Worm (Caenorhabditis elegans) whole organism, late embryonic: ENCODE data around the gene sec-61.B.

ENCODE experiments used
- F13H6.1 ChIP-seq: sonication (generic microtip); optimal IDR thresholded peaks from 2 replicates; lab custom pipeline; 2016; ENCODE audit warnings: missing genetic modification characterization, missing compliant biosample characterization
- Y22D7AL.16 ChIP-seq: sonication (generic microtip); optimal IDR thresholded peaks from 2 replicates; lab custom pipeline; 2016; ENCODE audit warnings: missing genetic modification characterization, missing compliant biosample characterization
- ahr-1 ChIP-seq: sonication (generic microtip); optimal IDR thresholded peaks from 2 replicates; lab custom pipeline; 2016; ENCODE audit warnings: missing genetic modification characterization, missing compliant biosample characterization
- ama-1 ChIP-seq: fragments of 150-350 bp; optimal IDR thresholded peaks from 2 replicates; lab custom pipeline; 2014
- ceh-14 ChIP-seq: sonication (generic microtip); optimal IDR thresholded peaks from 2 replicates; lab custom pipeline; 2016; ENCODE audit warnings: missing genotype, missing genetic modification characterization, missing compliant biosample characterization
- ceh-18 ChIP-seq: sonication (generic microtip); optimal IDR thresholded peaks from 2 replicates; lab custom pipeline; 2016; ENCODE audit warnings: missing genetic modification characterization, missing compliant biosample characterization
- ceh-19 ChIP-seq: fragments of 200-800 bp; sonication (Bioruptor generic); optimal IDR thresholded peaks from 2 replicates; lab custom pipeline; 2018; ENCODE audit warnings: mild to moderate bottlenecking, missing genetic modification characterization, missing compliant biosample characterization
- ceh-31 ChIP-seq: sonication (generic microtip); optimal IDR thresholded peaks from 2 replicates; lab custom pipeline; 2016; ENCODE audit warnings: missing genetic modification characterization, missing compliant biosample characterization
- ceh-45 ChIP-seq: fragments of 200-800 bp; sonication (Bioruptor generic); IDR thresholded peaks from 2 replicates; pipeline ENCODE4 v1.3.6; 2022; ENCODE audit warnings: missing genetic modification reagents, missing genetic modification characterization, missing compliant biosample characterization
- ceh-48 ChIP-seq: sonication (generic microtip); optimal IDR thresholded peaks from 2 replicates; lab custom pipeline; 2016; ENCODE audit warnings: missing genetic modification characterization, inconsistent platforms, missing compliant biosample characterization
- ceh-6 ChIP-seq: fragments of 200-800 bp; sonication (Bioruptor generic); optimal IDR thresholded peaks from 2 replicates; lab custom pipeline; 2018; ENCODE audit warnings: mild to moderate bottlenecking, missing genetic modification characterization, missing compliant biosample characterization
- ceh-9 ChIP-seq: sonication (generic microtip); optimal IDR thresholded peaks from 2 replicates; lab custom pipeline; 2016; ENCODE audit warnings: mild to moderate bottlenecking, missing genetic modification characterization, inconsistent platforms, missing compliant biosample characterization
- che-1 ChIP-seq: sonication (generic microtip); optimal IDR thresholded peaks from 2 replicates; lab custom pipeline; 2016; ENCODE audit warnings: mild to moderate bottlenecking, missing genetic modification characterization, missing compliant biosample characterization
- dmd-4 ChIP-seq: sonication (generic microtip); optimal IDR thresholded peaks from 2 replicates; lab custom pipeline; 2016; ENCODE audit warnings: borderline replicate concordance, missing genetic modification characterization, missing compliant biosample characterization
- dve-1 ChIP-seq: sonication (generic microtip); optimal IDR thresholded peaks from 2 replicates; lab custom pipeline; 2017; ENCODE audit warnings: antibody characterized with exemption, mild to moderate bottlenecking, missing genetic modification characterization, missing compliant biosample characterization
- elt-2 ChIP-seq: sonication (generic microtip); optimal IDR thresholded peaks from 2 replicates; lab custom pipeline; 2016; ENCODE audit warnings: missing genetic modification reagents, missing genetic modification characterization, missing compliant biosample characterization
- elt-4 ChIP-seq: sonication (generic microtip); optimal IDR thresholded peaks from 2 replicates; lab custom pipeline; 2016; ENCODE audit warnings: missing genetic modification characterization, missing compliant biosample characterization
- eyg-1 ChIP-seq: sonication (generic microtip); optimal IDR thresholded peaks from 2 replicates; lab custom pipeline; 2016; ENCODE audit warnings: missing genotype, missing genetic modification characterization, missing compliant biosample characterization
- fkh-6 ChIP-seq: sonication (generic microtip); optimal IDR thresholded peaks from 2 replicates; lab custom pipeline; 2016; ENCODE audit warnings: missing genetic modification characterization, missing compliant biosample characterization
- hlh-30 ChIP-seq: sonication (generic microtip); optimal IDR thresholded peaks from 2 replicates; lab custom pipeline; 2017; ENCODE audit warnings: antibody characterized with exemption, missing genetic modification characterization, missing compliant biosample characterization; ENCODE audit not compliant: insufficient read depth
- hlh-6 ChIP-seq: sonication (generic microtip); optimal IDR thresholded peaks from 2 replicates; lab custom pipeline; 2016; ENCODE audit warnings: missing genotype, missing genetic modification characterization, missing compliant biosample characterization
- hlh-8 ChIP-seq: sonication (generic microtip); optimal IDR thresholded peaks from 2 replicates; lab custom pipeline; 2016; ENCODE audit warnings: missing genotype, missing genetic modification characterization, missing compliant biosample characterization
- madf-2 ChIP-seq: sonication (generic microtip); optimal IDR thresholded peaks from 2 replicates; lab custom pipeline; 2017; ENCODE audit warnings: missing genetic modification characterization, missing compliant biosample characterization
- mec-3 ChIP-seq: sonication (generic microtip); optimal IDR thresholded peaks from 2 replicates; lab custom pipeline; 2016; ENCODE audit warnings: borderline replicate concordance, missing genetic modification characterization, missing compliant biosample characterization
- nfya-1 ChIP-seq: sonication (generic microtip); optimal IDR thresholded peaks from 2 replicates; lab custom pipeline; 2017; ENCODE audit warnings: missing genetic modification characterization, mild to moderate bottlenecking, missing compliant biosample characterization, antibody characterized with exemption, moderate library complexity
- nhr-232 ChIP-seq: sonication (generic microtip); optimal IDR thresholded peaks from 2 replicates; lab custom pipeline; 2016; ENCODE audit warnings: missing genetic modification characterization, missing compliant biosample characterization
- npax-4 ChIP-seq: sonication (generic microtip); optimal IDR thresholded peaks from 2 replicates; lab custom pipeline; 2016; ENCODE audit warnings: missing genetic modification characterization, missing compliant biosample characterization
- pat-9 ChIP-seq: fragments of 200-800 bp; sonication (Bioruptor generic); optimal IDR thresholded peaks from 2 replicates; lab custom pipeline; 2018; ENCODE audit warnings: mild to moderate bottlenecking, missing genetic modification characterization, moderate library complexity, missing compliant biosample characterization
- pax-1 ChIP-seq: fragments of 150-350 bp; optimal IDR thresholded peaks from 2 replicates; lab custom pipeline; 2014; ENCODE audit warnings: missing biosample characterization, missing genetic modification characterization
- pha-2 ChIP-seq: sonication (generic microtip); optimal IDR thresholded peaks from 2 replicates; lab custom pipeline; 2017; ENCODE audit warnings: mild to moderate bottlenecking, missing genetic modification characterization, missing compliant biosample characterization
- pha-4 ChIP-seq: fragments of 150-350 bp; optimal IDR thresholded peaks from 2 replicates; lab custom pipeline; 2018; ENCODE audit warnings: missing biosample characterization, missing genetic modification reagents, missing genetic modification characterization
- pqm-1 ChIP-seq: sonication (generic microtip); optimal IDR thresholded peaks from 2 replicates; lab custom pipeline; 2016; ENCODE audit warnings: missing genetic modification characterization, missing compliant biosample characterization
- pros-1 ChIP-seq: fragments of 150-350 bp; optimal IDR thresholded peaks from 2 replicates; lab custom pipeline; 2014; ENCODE audit warnings: missing biosample characterization, missing genetic modification reagents, missing genetic modification characterization
- rnt-1 ChIP-seq: sonication (generic microtip); optimal IDR thresholded peaks from 2 replicates; lab custom pipeline; 2016; ENCODE audit warnings: missing genetic modification characterization, missing compliant biosample characterization
- sdc-2 ChIP-seq: sonication (generic microtip); optimal IDR thresholded peaks from 2 replicates; lab custom pipeline; 2016; ENCODE audit warnings: missing genotype, missing genetic modification characterization, missing compliant biosample characterization
- sox-2 ChIP-seq: fragments of 200-800 bp; sonication (Bioruptor generic); IDR thresholded peaks from 2 replicates; pipeline ENCODE4 v1.3.6; 2022; ENCODE audit warnings: missing genetic modification reagents, missing genetic modification characterization, missing compliant biosample characterization
- sox-4 ChIP-seq: sonication (generic microtip); optimal IDR thresholded peaks from 2 replicates; lab custom pipeline; 2017; ENCODE audit warnings: mild to moderate bottlenecking, missing genetic modification characterization, inconsistent platforms, missing compliant biosample characterization
- syd-9 ChIP-seq: sonication (generic microtip); optimal IDR thresholded peaks from 2 replicates; lab custom pipeline; 2016; ENCODE audit warnings: mild to moderate bottlenecking, missing genetic modification characterization, moderate library complexity, missing compliant biosample characterization
- tbx-2 ChIP-seq: sonication (generic microtip); optimal IDR thresholded peaks from 2 replicates; lab custom pipeline; 2016; ENCODE audit warnings: missing genetic modification characterization, missing compliant biosample characterization
- tbx-7 ChIP-seq: sonication (generic microtip); optimal IDR thresholded peaks from 2 replicates; lab custom pipeline; 2016; ENCODE audit warnings: missing genotype, missing genetic modification characterization, missing compliant biosample characterization
- unc-3 ChIP-seq, 2 experiments: fragments of 200-800 bp in 1 of 2; sonication (Bioruptor generic) in 1 of 2; sonication (generic microtip) in 1 of 2; conservative IDR thresholded peaks in 1 of 2; optimal IDR thresholded peaks in 1 of 2; 2 replicates each; pipeline versions ENCODE4 v1.3.6 to Lab custom; 2016 to 2022; ENCODE audit warnings: missing compliant biosample characterization in 2 of 2, missing genetic modification characterization in 2 of 2, missing genetic modification reagents in 1 of 2
- unc-42 ChIP-seq: sonication (generic microtip); optimal IDR thresholded peaks from 2 replicates; lab custom pipeline; 2016; ENCODE audit warnings: missing genotype, missing genetic modification characterization, missing compliant biosample characterization
- unc-55 ChIP-seq: sonication (generic microtip); optimal IDR thresholded peaks from 2 replicates; lab custom pipeline; 2017; ENCODE audit warnings: missing biosample characterization, missing genetic modification reagents, missing genetic modification characterization
- unc-86 ChIP-seq: sonication (generic microtip); optimal IDR thresholded peaks from 2 replicates; lab custom pipeline; 2016; ENCODE audit warnings: missing genetic modification characterization, missing compliant biosample characterization

sec-61.B gene

DNA sequence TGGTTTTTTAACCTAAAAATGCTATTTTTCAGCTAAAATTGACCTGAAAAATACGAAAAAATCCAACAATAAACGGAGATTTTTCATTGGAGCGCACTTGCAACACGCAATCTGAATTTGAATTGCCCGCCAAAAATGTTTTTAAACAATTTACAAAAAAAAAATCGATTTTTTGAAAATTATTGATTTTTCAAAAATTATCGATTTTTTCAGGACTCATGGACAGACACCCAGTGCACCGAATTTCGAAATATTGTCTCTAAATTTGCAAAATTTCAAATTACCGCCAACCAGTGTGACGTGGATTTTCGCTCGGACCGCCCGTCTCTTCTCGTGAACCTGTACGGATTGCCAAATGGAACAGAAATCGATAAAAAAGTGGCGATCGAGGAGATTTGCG, 3.3 kb upstream of the sec-61.B start:
- TF ChIP-seq ceh-48 (tag; lab: Kevin White, UChicago) = peak; percentile 47
- TF ChIP-seq ceh-45 (GFP tag; lab: Robert Waterston, UW) = no peak

DNA sequence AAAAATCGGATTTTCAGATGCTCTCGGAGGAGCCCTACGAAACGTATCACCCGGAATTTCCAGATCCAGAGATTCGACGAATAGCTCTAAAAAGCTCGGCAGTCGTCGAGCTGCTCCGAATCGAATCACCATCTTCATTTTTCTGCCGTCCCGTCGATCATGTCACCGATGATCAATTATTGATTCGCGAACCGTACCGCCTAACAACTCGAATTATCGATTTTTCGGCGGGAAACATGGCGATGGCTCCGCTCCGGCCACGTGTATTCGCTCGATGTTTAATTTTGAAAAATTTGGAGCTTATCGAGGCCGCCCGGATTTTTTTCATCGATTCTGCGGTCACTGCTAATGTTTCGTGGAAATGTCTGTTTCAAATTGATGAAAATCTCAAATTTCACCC, 2.3 kb upstream of the sec-61.B start, which contains the start of gene eri-5:
eri-5 (plus strand) TSS at position 18 of the 400 bp plus-strand sequence.
- TF ChIP-seq pha-4 (no peak), nfya-1 (tag; lab: Kevin White, UChicago) (no peak)
- TF ChIP-seq, all 69 proteins: peak for 0

DNA sequence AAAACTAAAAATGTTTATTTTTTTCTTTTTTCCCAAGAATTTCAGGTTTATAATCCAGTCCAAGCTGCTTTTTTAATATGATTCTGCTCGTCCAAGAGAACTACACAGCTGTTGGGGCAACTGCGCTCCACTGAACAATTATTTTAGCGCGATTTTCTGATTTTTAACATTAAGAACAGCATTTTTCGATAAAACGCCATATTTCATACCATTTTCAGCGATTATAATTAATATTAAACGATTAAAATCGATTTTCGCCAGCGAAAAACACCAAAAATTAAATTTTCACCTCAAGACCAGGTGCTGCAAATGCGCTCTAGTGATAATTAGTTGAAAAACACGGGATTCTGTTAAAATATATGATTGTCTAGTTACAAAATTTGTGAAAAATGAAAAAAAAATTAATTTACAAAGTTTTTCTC, 1.8 kb upstream of the sec-61.B start:
- TF ChIP-seq tbx-2 (no peak), pros-1 (tag; lab: Kevin White, UChicago) (no peak), che-1 (tag; lab: Kevin White, UChicago) (no peak), nfya-1 (tag; lab: Kevin White, UChicago) (peak; percentile 6)
- TF ChIP-seq, all 69 proteins: peak for 1

DNA sequence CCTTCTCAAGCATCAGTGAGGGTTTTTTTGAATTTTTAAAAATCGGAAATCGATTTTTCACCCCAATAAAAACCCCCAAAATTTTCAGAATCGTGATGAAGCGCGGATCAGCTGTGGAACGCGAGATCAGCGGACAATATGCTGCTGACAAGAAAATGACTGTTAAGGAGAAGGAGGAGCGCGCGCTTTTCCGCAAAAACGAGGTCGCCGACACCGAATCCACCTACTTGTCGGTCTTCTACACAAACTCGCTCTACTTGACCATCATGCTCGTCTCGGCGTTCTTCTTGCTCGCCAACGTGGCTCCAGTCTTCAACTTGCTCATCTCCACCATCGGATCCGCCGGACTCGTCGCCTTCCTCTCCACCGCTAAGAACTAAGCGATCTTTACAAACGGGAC, 1.3 kb upstream of the sec-61.B start:
- TF ChIP-seq hlh-30 (tag; lab: Kevin White, UChicago) (no peak), unc-3 (GFP tag; conservative IDR thresholded peaks at IDR 0.05; lab: Robert Waterston, UW) (no peak), unc-3 (tag; optimal IDR thresholded peaks at IDR 0.05; lab: Kevin White, UChicago) (no peak), dmd-4 (tag; lab: Kevin White, UChicago) (no peak), F13H6.1 (tag; lab: Kevin White, UChicago) (no peak), hlh-6 (tag; lab: Kevin White, UChicago) (no peak), eyg-1 (tag; lab: Kevin White, UChicago) (no peak), dve-1 (tag; lab: Kevin White, UChicago) (no peak), ahr-1 (tag; lab: Kevin White, UChicago) (no peak), pha-2 (tag; lab: Kevin White, UChicago) (no peak), elt-4 (tag; lab: Kevin White, UChicago) (no peak), mec-3 (no peak), hlh-8 (tag; lab: Kevin White, UChicago) (no peak), tbx-7 (tag; lab: Kevin White, UChicago) (no peak), nhr-232 (tag; lab: Kevin White, UChicago) (no peak), syd-9 (tag; lab: Kevin White, UChicago) (no peak), madf-2 (tag; lab: Kevin White, UChicago) (no peak), rnt-1 (tag; lab: Kevin White, UChicago) (no peak), sdc-2 (tag; lab: Kevin White, UChicago) (no peak), unc-86 (no peak), ceh-9 (no peak)

DNA sequence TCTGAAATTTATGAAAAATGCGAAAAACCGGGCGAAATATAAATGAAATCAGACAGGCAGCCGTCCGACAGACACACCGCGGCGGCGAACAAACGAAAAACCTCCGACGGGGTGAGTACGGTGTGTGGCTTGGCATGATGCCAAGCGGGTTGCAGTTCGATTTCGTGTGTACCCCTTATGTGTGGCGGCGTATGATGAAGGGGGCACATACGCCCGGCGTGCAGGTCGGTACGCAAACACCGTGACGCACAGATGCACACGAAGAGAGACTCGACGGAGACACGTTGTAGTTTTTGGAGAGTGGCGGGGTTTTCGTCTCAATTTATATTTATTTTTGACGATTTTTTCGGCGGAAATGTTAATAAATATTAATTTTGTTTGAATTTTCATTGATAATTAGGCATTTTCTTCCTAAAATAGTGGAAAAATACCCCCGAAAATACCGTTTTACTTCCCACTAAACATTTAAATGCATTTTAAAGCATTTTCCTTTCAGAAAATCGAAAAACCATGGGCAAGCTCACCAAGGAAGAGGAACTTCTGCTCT, 547 bp upstream of the sec-61.B start, which contains the start of gene trap-3:
trap-3 (plus strand) TSS at position 497 of the 547 bp plus-strand sequence.
- TF ChIP-seq ceh-18 (tag; lab: Kevin White, UChicago) (peak; percentile 84), ceh-48 (tag; lab: Kevin White, UChicago) (peak; percentile 45), mec-3 (no peak), pax-1 (tag; lab: Kevin White, UChicago) (peak; percentile 73), ahr-1 (tag; lab: Kevin White, UChicago) (peak; percentile 51), elt-4 (tag; lab: Kevin White, UChicago) (no peak), elt-2 (tag; lab: Kevin White, UChicago) (peak; percentile 77), nhr-232 (tag; lab: Kevin White, UChicago) (no peak), sox-2 (GFP tag; lab: Robert Waterston, UW) (no peak), ceh-31 (tag; lab: Kevin White, UChicago) (peak; percentile 84), ceh-19 (GFP tag; lab: Kevin White, UChicago) (no peak), ceh-14 (tag; lab: Kevin White, UChicago) (peak; percentile 56), dve-1 (tag; lab: Kevin White, UChicago) (peak; percentile 58), ama-1 (lab: Kevin White, UChicago) (no peak), pqm-1 (tag; lab: Kevin White, UChicago) (peak; percentile 74), unc-42 (peak; percentile 54), fkh-6 (tag; lab: Kevin White, UChicago) (no peak), npax-4 (tag; lab: Kevin White, UChicago) (no peak), ceh-6 (GFP tag; lab: Kevin White, UChicago) (peak; percentile 31), Y22D7AL.16 (tag; lab: Kevin White, UChicago) (no peak), sox-4 (no peak), pat-9 (tag; lab: Kevin White, UChicago) (peak; percentile 16), unc-55 (GFP tag; lab: Kevin White, UChicago) (no peak), tbx-7 (tag; lab: Kevin White, UChicago) (peak; percentile 33)
